Fruit fly (Drosophila melanogaster) whole organism, adult: ENCODE data around the gene CG42655.

Experiments used
- CG1620 ChIP-seq: fragments of 200-800 bp; sonication (Bioruptor generic); optimal IDR thresholded peaks from 2 replicates; lab custom pipeline; 2016; ENCODE audit warnings: missing biosample characterization, missing genetic modification characterization
- CG33017 ChIP-seq: fragments of 200-800 bp; sonication (Bioruptor generic); optimal IDR thresholded peaks from 2 replicates; lab custom pipeline; 2018; ENCODE audit warnings: missing biosample characterization, mild to moderate bottlenecking, missing genetic modification characterization, moderate library complexity
- CG5204 ChIP-seq: fragments of 200-800 bp; sonication (Bioruptor generic); optimal IDR thresholded peaks from 2 replicates; lab custom pipeline; 2016; ENCODE audit warnings: missing biosample characterization, missing genetic modification characterization
- cnc ChIP-seq, 2 experiments: fragments of >200 bp; optimal IDR thresholded peaks; 2 replicates each; lab custom pipeline; 2017
- ovo ChIP-seq: fragments of 200-800 bp; sonication (Bioruptor generic); optimal IDR thresholded peaks from 2 replicates; lab custom pipeline; 2016; ENCODE audit warnings: missing biosample characterization, missing genetic modification characterization

DNA sequence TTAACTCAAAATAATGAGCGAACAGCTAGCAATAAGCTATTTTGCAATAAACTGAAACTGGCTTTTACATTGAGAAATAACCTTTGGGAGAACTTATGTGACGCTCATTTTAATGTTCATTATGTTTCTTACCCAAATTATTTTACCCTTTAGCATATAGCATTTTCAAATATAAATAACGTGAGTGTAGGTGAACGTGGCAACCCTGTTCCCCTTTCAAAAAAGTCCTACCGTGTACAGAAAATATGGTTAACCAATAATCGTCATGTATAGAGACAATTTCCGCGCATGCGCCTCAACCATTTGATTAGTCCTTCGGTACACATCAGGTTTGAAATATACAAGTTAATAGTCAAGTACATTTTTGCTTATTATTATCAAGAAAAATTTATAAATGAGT is 40.5 kb upstream of the CG42655 start:
- TF ChIP-seq CG1620 (no peak), CG33017 (tag; lab: Kevin White, UChicago) (no peak), CG5204 (GFP tag; lab: Kevin White, UChicago) (no peak), cnc (optimal IDR thresholded peaks at IDR 0.05; lab: Kevin White, UChicago) (no peak), ovo (GFP tag; lab: Kevin White, UChicago) (no peak)
